Worm (Caenorhabditis elegans) whole organism, midembryonic: Measurements from ENCODE around the gene bec-1.

Source experiments
- flt-1 ChIP-seq: fragments of 200-800 bp; sonication (Bioruptor generic); IDR thresholded peaks from 2 replicates; pipeline ENCODE4 v1.3.6; 2022; ENCODE audit warnings: missing genetic modification characterization, missing compliant biosample characterization
- med-1 ChIP-seq: sonication (generic microtip); optimal IDR thresholded peaks from 2 replicates; lab custom pipeline; 2017; ENCODE audit warnings: missing genetic modification characterization, mild to moderate bottlenecking, missing compliant biosample characterization, antibody characterized with exemption, missing genetic modification reagents; ENCODE audit not compliant: insufficient read depth

DNA sequence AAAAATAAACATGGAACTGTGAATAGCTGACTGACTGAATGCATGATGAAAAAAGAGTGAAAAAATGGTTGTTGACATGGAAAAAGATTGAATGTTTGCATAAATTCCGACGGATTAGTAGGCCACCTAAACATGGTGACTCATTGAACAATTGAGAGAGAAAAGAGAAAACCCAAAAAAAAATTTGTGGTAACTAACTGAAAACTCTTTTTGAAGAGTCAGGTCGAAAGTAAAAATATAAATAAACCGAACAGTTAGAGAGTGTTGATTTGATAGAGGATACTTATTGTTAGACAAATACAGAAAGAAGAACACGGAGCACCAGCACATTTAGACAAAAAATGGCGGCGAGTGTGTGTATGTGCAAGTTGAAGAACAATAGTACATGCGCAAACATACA lies 7.1 kb upstream of the bec-1 start:
- TF ChIP-seq med-1 (GFP tag; lab: Kevin White, UChicago), result no peak
- TF ChIP-seq flt-1, result no peak
